Worm (Caenorhabditis elegans) whole organism, L2 larva: ENCODE data around the gene sra-4.

Source experiments
- C34F6.9 ChIP-seq: fragments of 150-350 bp; optimal IDR thresholded peaks from 2 replicates; lab custom pipeline; 2014; ENCODE audit warnings: missing biosample characterization, missing genetic modification characterization
- F13H6.1 ChIP-seq: sonication (generic microtip); optimal IDR thresholded peaks from 2 replicates; lab custom pipeline; 2016; ENCODE audit warnings: missing genetic modification characterization, missing compliant biosample characterization
- R02D3.7 ChIP-seq: fragments of 150-350 bp; optimal IDR thresholded peaks from 2 replicates; lab custom pipeline; 2014; ENCODE audit warnings: missing biosample characterization, missing genetic modification characterization
- Y55F3AM.14 ChIP-seq: fragments of 200-800 bp; sonication (Bioruptor generic); optimal IDR thresholded peaks from 2 replicates; lab custom pipeline; 2018; ENCODE audit warnings: mild to moderate bottlenecking, missing genetic modification characterization, missing compliant biosample characterization
- alr-1 ChIP-seq: fragments of 150-350 bp; optimal IDR thresholded peaks from 2 replicates; lab custom pipeline; 2014; ENCODE audit warnings: missing biosample characterization, missing genetic modification characterization
- aly-2 ChIP-seq: fragments of 150-350 bp; optimal IDR thresholded peaks from 2 replicates; lab custom pipeline; 2014; ENCODE audit warnings: missing biosample characterization, missing genetic modification characterization
- ama-1 ChIP-seq: fragments of 150-350 bp; optimal IDR thresholded peaks from 2 replicates; lab custom pipeline; 2018; ENCODE audit warnings: inconsistent platforms
- blmp-1 ChIP-seq: sonication (generic microtip); optimal IDR thresholded peaks from 2 replicates; lab custom pipeline; 2017; ENCODE audit warnings: missing genetic modification characterization, mild to moderate bottlenecking, missing compliant biosample characterization, antibody characterized with exemption, moderate library complexity; ENCODE audit not compliant: insufficient read depth
- ceh-16 ChIP-seq: fragments of 150-350 bp; optimal IDR thresholded peaks from 2 replicates; lab custom pipeline; 2014; ENCODE audit warnings: missing biosample characterization, missing genetic modification characterization
- ceh-82 ChIP-seq: fragments of 150-350 bp; optimal IDR thresholded peaks from 2 replicates; lab custom pipeline; 2014; ENCODE audit warnings: missing biosample characterization, missing genetic modification characterization
- crh-2 ChIP-seq: sonication (generic microtip); optimal IDR thresholded peaks from 2 replicates; lab custom pipeline; 2017; ENCODE audit warnings: missing biosample characterization, missing genetic modification characterization
- dmd-4 ChIP-seq: sonication (generic microtip); optimal IDR thresholded peaks from 2 replicates; lab custom pipeline; 2017; ENCODE audit warnings: missing biosample characterization, missing genetic modification characterization
- egl-27 ChIP-seq: sonication (generic microtip); optimal IDR thresholded peaks from 3 replicates; lab custom pipeline; 2017; ENCODE audit warnings: missing biosample characterization, missing genetic modification reagents, missing genetic modification characterization
- elt-1 ChIP-seq: fragments of 150-350 bp; optimal IDR thresholded peaks from 2 replicates; lab custom pipeline; 2014; ENCODE audit warnings: missing biosample characterization, missing genetic modification characterization
- elt-3 ChIP-seq: sonication (generic microtip); optimal IDR thresholded peaks from 2 replicates; lab custom pipeline; 2017; ENCODE audit warnings: missing biosample characterization, missing genetic modification characterization
- fos-1 ChIP-seq: fragments of 150-350 bp; optimal IDR thresholded peaks from 2 replicates; lab custom pipeline; 2014; ENCODE audit warnings: missing biosample characterization, missing genetic modification characterization
- gmeb-1 ChIP-seq: fragments of 150-350 bp; optimal IDR thresholded peaks from 2 replicates; lab custom pipeline; 2014; ENCODE audit warnings: missing biosample characterization, missing genetic modification characterization
- lin-11 ChIP-seq: fragments of 150-350 bp; sonication (generic microtip); optimal IDR thresholded peaks from 2 replicates; lab custom pipeline; 2014; ENCODE audit warnings: missing biosample characterization, missing genetic modification characterization, inconsistent platforms, mixed read lengths
- lin-13 ChIP-seq: fragments of 150-350 bp; optimal IDR thresholded peaks from 2 replicates; lab custom pipeline; 2014; ENCODE audit warnings: missing biosample characterization, missing genetic modification reagents, missing genetic modification characterization
- lin-39 ChIP-seq: fragments of 150-350 bp; optimal IDR thresholded peaks from 2 replicates; lab custom pipeline; 2014; ENCODE audit warnings: missing biosample characterization, missing genetic modification reagents, missing genetic modification characterization
- mab-5 ChIP-seq: fragments of 150-350 bp; optimal IDR thresholded peaks from 2 replicates; lab custom pipeline; 2014; ENCODE audit warnings: missing biosample characterization, missing genetic modification characterization
- mdl-1 ChIP-seq, 2 experiments: fragments of 150-350 bp in 1 of 2; sonication (generic microtip) in 1 of 2; optimal IDR thresholded peaks; 2 replicates each; lab custom pipeline; 2017; ENCODE audit warnings: missing biosample characterization in 2 of 2, missing genetic modification characterization in 2 of 2
- nhr-11 ChIP-seq: fragments of 150-350 bp; optimal IDR thresholded peaks from 2 replicates; lab custom pipeline; 2014; ENCODE audit warnings: missing biosample characterization, missing genetic modification characterization
- nhr-12 ChIP-seq: fragments of 150-350 bp; optimal IDR thresholded peaks from 2 replicates; lab custom pipeline; 2014; ENCODE audit warnings: missing biosample characterization, missing genetic modification characterization
- nhr-129 ChIP-seq: fragments of 150-350 bp; optimal IDR thresholded peaks from 2 replicates; lab custom pipeline; 2014; ENCODE audit warnings: missing biosample characterization, missing genetic modification characterization
- nhr-21 ChIP-seq: fragments of 150-350 bp; optimal IDR thresholded peaks from 2 replicates; lab custom pipeline; 2014; ENCODE audit warnings: missing biosample characterization, missing genetic modification characterization
- nhr-23 ChIP-seq: fragments of 150-350 bp; optimal IDR thresholded peaks from 2 replicates; lab custom pipeline; 2014; ENCODE audit warnings: missing biosample characterization, missing genetic modification reagents, missing genetic modification characterization
- nhr-25 ChIP-seq: fragments of 150-350 bp; sonication (generic microtip); optimal IDR thresholded peaks from 3 replicates; lab custom pipeline; 2014; ENCODE audit warnings: missing biosample characterization, missing genetic modification characterization
- nhr-77 ChIP-seq: fragments of 150-350 bp; optimal IDR thresholded peaks from 2 replicates; lab custom pipeline; 2014; ENCODE audit warnings: missing biosample characterization, missing genetic modification characterization
- peb-1 ChIP-seq: fragments of 150-350 bp; optimal IDR thresholded peaks from 2 replicates; lab custom pipeline; 2014; ENCODE audit warnings: missing biosample characterization, missing genetic modification characterization
- skn-1 ChIP-seq: sonication (generic microtip); optimal IDR thresholded peaks from 2 replicates; lab custom pipeline; 2017; ENCODE audit warnings: missing biosample characterization, missing genetic modification characterization
- sma-3 ChIP-seq: sonication (generic microtip); optimal IDR thresholded peaks from 2 replicates; lab custom pipeline; 2016; ENCODE audit warnings: missing genetic modification reagents, missing genetic modification characterization, missing compliant biosample characterization
- sma-9 ChIP-seq, 2 experiments: fragments of 150-350 bp in 1 of 2; sonication (generic microtip) in 1 of 2; optimal IDR thresholded peaks; 2 replicates each; lab custom pipeline; 2014 to 2016; ENCODE audit warnings: missing genetic modification characterization in 2 of 2, mild to moderate bottlenecking in 1 of 2, missing biosample characterization in 1 of 2, missing compliant biosample characterization in 1 of 2, missing genetic modification reagents in 1 of 2, moderate library complexity in 1 of 2
- unc-39 ChIP-seq: fragments of 150-350 bp; optimal IDR thresholded peaks from 2 replicates; lab custom pipeline; 2014; ENCODE audit warnings: missing biosample characterization, missing genetic modification characterization
- unc-55 ChIP-seq: fragments of 150-350 bp; sonication (generic microtip); optimal IDR thresholded peaks from 3 replicates; lab custom pipeline; 2014; ENCODE audit warnings: missing biosample characterization, missing genetic modification reagents, missing genetic modification characterization
- unc-62 ChIP-seq: fragments of 150-350 bp; optimal IDR thresholded peaks from 2 replicates; lab custom pipeline; 2014; ENCODE audit warnings: missing biosample characterization, missing genetic modification reagents, missing genetic modification characterization
- zag-1 ChIP-seq: fragments of 150-350 bp; optimal IDR thresholded peaks from 2 replicates; lab custom pipeline; 2014; ENCODE audit warnings: missing biosample characterization, missing genetic modification characterization
- ztf-1 ChIP-seq: fragments of 200-800 bp; sonication (Bioruptor generic); conservative IDR thresholded peaks from 2 replicates; pipeline ENCODE4 v1.3.6; 2022; ENCODE audit warnings: missing genetic modification characterization, missing compliant biosample characterization
- ztf-11 ChIP-seq: sonication (generic microtip); optimal IDR thresholded peaks from 2 replicates; lab custom pipeline; 2017; ENCODE audit warnings: missing biosample characterization, missing genetic modification characterization

The sra-4 gene

ce11 chrII:9577630-9578029 lies 34.9 kb upstream of the sra-4 start:
- TF ChIP-seq ceh-16 (tag; lab: Kevin White, UChicago) (no peak), blmp-1 (tag; lab: Kevin White, UChicago) (no peak), lin-13 (GFP tag; lab: Kevin White, UChicago) (no peak), ztf-11 (tag; lab: Kevin White, UChicago) (no peak), nhr-11 (tag; lab: Kevin White, UChicago) (no peak), nhr-12 (tag; lab: Kevin White, UChicago) (no peak), nhr-77 (tag; lab: Kevin White, UChicago) (no peak), F13H6.1 (peak; percentile 6), crh-2 (tag; lab: Kevin White, UChicago) (no peak)

- TF ChIP-seq crh-2 (tag; lab: Kevin White, UChicago), result peak; percentile 14
- no peak for TF ChIP-seq nhr-12 (tag; lab: Kevin White, UChicago)
- TF ChIP-seq mab-5 (tag; lab: Kevin White, UChicago), result peak; percentile 74
Measured at ce11 chrII:9576707-9577106, 34.0 kb upstream of the sra-4 start.

ce11 chrII:9575670-9576069 lies 33.0 kb upstream of the sra-4 start, which contains the start of gene exc-7:
Gene exc-7 (plus strand): TSS chrII:9575970.
- TF ChIP-seq nhr-25 (tag; lab: Kevin White, UChicago) (no peak), elt-1 (tag; lab: Kevin White, UChicago) (no peak), unc-39 (tag; lab: Kevin White, UChicago) (no peak), R02D3.7 (tag; lab: Kevin White, UChicago) (no peak), aly-2 (tag; lab: Kevin White, UChicago) (no peak), crh-2 (tag; lab: Kevin White, UChicago) (no peak), ztf-11 (tag; lab: Kevin White, UChicago) (no peak), C34F6.9 (no peak), lin-13 (GFP tag; lab: Kevin White, UChicago) (no peak)

- TF ChIP-seq egl-27 (tag; lab: Kevin White, UChicago) (no peak), nhr-12 (tag; lab: Kevin White, UChicago) (no peak), nhr-129 (tag; lab: Kevin White, UChicago) (peak; percentile 8), ztf-1 (GFP tag; lab: Robert Waterston, UW) (no peak), alr-1 (no peak), dmd-4 (tag; lab: Kevin White, UChicago) (no peak)
Measured at ce11 chrII:9574406-9574805, 31.7 kb upstream of the sra-4 start.

- no peak for TF ChIP-seq gmeb-1 (tag; lab: Kevin White, UChicago)
- peak; percentile 17 for TF ChIP-seq nhr-129 (tag; lab: Kevin White, UChicago)
- no peak for TF ChIP-seq lin-11 (tag; lab: Kevin White, UChicago)
- TF ChIP-seq nhr-21 (tag; lab: Kevin White, UChicago), result peak; percentile 31
- TF ChIP-seq nhr-25 (tag; lab: Kevin White, UChicago), result peak; percentile 4
Measured at ce11 chrII:9573412-9573811, 30.7 kb upstream of the sra-4 start.

ce11 chrII:9566045-9566444 lies 23.4 kb upstream of the sra-4 start:
- TF ChIP-seq egl-27 (tag; lab: Kevin White, UChicago) (peak; percentile 51), ceh-82 (tag; lab: Kevin White, UChicago) (no peak), zag-1 (tag; lab: Kevin White, UChicago) (peak; percentile 10), fos-1 (tag; lab: Kevin White, UChicago) (peak; percentile 22), unc-55 (GFP tag; lab: Kevin White, UChicago) (peak; percentile 37), nhr-23 (tag; lab: Kevin White, UChicago) (no peak), elt-3 (tag; lab: Kevin White, UChicago) (no peak), unc-39 (tag; lab: Kevin White, UChicago) (no peak), dmd-4 (tag; lab: Kevin White, UChicago) (no peak), Y55F3AM.14 (no peak), unc-62 (no peak), C34F6.9 (no peak), skn-1 (tag; lab: Kevin White, UChicago) (no peak), mdl-1 (tag; optimal IDR thresholded peaks at IDR 0.05; lab: Kevin White, UChicago) (no peak), aly-2 (tag; lab: Kevin White, UChicago) (no peak), lin-11 (tag; lab: Kevin White, UChicago) (peak; percentile 25), lin-39 (tag; lab: Kevin White, UChicago) (no peak), lin-13 (GFP tag; lab: Kevin White, UChicago) (peak; percentile 17), crh-2 (tag; lab: Kevin White, UChicago) (peak; percentile 40), mab-5 (tag; lab: Kevin White, UChicago) (no peak), ceh-16 (tag; lab: Kevin White, UChicago) (no peak), peb-1 (no peak), sma-9 (GFP tag; optimal IDR thresholded peaks at IDR 0.05; lab: Kevin White, UChicago) (peak; percentile 58), sma-9 (tag; optimal IDR thresholded peaks at IDR 0.05; lab: Kevin White, UChicago) (no peak), nhr-11 (tag; lab: Kevin White, UChicago) (peak; percentile 26), nhr-129 (tag; lab: Kevin White, UChicago) (peak; percentile 68), nhr-77 (tag; lab: Kevin White, UChicago) (no peak), R02D3.7 (tag; lab: Kevin White, UChicago) (no peak), ama-1 (lab: Kevin White, UChicago) (no peak), ztf-1 (GFP tag; lab: Robert Waterston, UW) (no peak), ztf-11 (tag; lab: Kevin White, UChicago) (no peak), nhr-25 (tag; lab: Kevin White, UChicago) (peak; percentile 58), nhr-12 (tag; lab: Kevin White, UChicago) (no peak), sma-3 (peak; percentile 46)
